Fruit fly (Drosophila melanogaster) whole organism, embryonic: ENCODE measurements around the gene ETHR.

Experiments
- Elba2 ChIP-seq: fragments of 200-800 bp; sonication (Bioruptor generic); optimal IDR thresholded peaks from 3 replicates; lab custom pipeline; 2016; ENCODE audit warnings: missing biosample characterization, missing genetic modification characterization
- Myb ChIP-seq: fragments of 200-800 bp; sonication (Bioruptor generic); optimal IDR thresholded peaks from 2 replicates; lab custom pipeline; 2016; ENCODE audit warnings: missing biosample characterization, missing genetic modification characterization
- zen2 ChIP-seq: fragments of 200-800 bp; sonication (Bioruptor generic); IDR thresholded peaks from 3 replicates; pipeline ENCODE4 v1.3.6; 2022; ENCODE audit warnings: missing biosample characterization, missing genetic modification characterization; ENCODE audit not compliant: partially characterized antibody

- TF ChIP-seq zen2 (GFP tag; lab: Robert Waterston, UW): no peak
- no peak for TF ChIP-seq Elba2 (GFP tag; lab: Kevin White, UChicago)
- TF ChIP-seq Myb (GFP tag; lab: Kevin White, UChicago): no peak
Observed at dm6 chr3R:21198073-21198472, 48.7 kb upstream of the ETHR start.
